Fruit fly (Drosophila melanogaster): ENCODE results near the gene chinmo.

chinmo gene

dm6 chr2L:1723135-1723936 is 72.3 kb downstream of the chinmo start (continued):
- TF ChIP-seq CG15011 (GFP tag; optimal IDR thresholded peaks at IDR 0.05) = no peak
- no peak for TF ChIP-seq CG14050 (GFP tag; IDR thresholded peaks at IDR 0.05)
- no peak for TF ChIP-seq mam (GFP tag; optimal IDR thresholded peaks at IDR 0.05)
- peak; percentile 46 for TF ChIP-seq CG18599 (GFP tag; optimal IDR thresholded peaks at IDR 0.05)
- no peak for TF ChIP-seq CG1792 (GFP tag; optimal IDR thresholded peaks at IDR 0.05)
- TF ChIP-seq Nf-YA (GFP tag; IDR thresholded peaks at IDR 0.05) = no peak
- peak; percentile 24 for TF ChIP-seq CG2712 (tag; optimal IDR thresholded peaks at IDR 0.05)
- TF ChIP-seq dm (GFP tag; optimal IDR thresholded peaks at IDR 0.05) = peak; percentile 6
- TF ChIP-seq hbn (GFP tag; IDR thresholded peaks at IDR 0.05; ENCODE audit: partially characterized antibody) = no peak
- no peak for TF ChIP-seq CG4282 (GFP tag; optimal IDR thresholded peaks at IDR 0.05)
- no peak for TF ChIP-seq CG10959 (GFP tag; IDR thresholded peaks at IDR 0.05)
- TF ChIP-seq CG7786 (GFP tag; optimal IDR thresholded peaks at IDR 0.05) = no peak
- no peak for TF ChIP-seq slou (GFP tag; optimal IDR thresholded peaks at IDR 0.05)
- TF ChIP-seq seq (GFP tag; IDR thresholded peaks at IDR 0.05) = no peak
- no peak for TF ChIP-seq ERR (GFP tag; optimal IDR thresholded peaks at IDR 0.05)
- TF ChIP-seq CG7963 (GFP tag; IDR thresholded peaks at IDR 0.05; ENCODE audit: partially characterized antibody) = no peak
- TF ChIP-seq HLH54F (GFP tag; optimal IDR thresholded peaks at IDR 0.05) = no peak
- no peak for TF ChIP-seq Bdp1 (GFP tag; optimal IDR thresholded peaks at IDR 0.05)
- TF ChIP-seq H15 (GFP tag; IDR thresholded peaks at IDR 0.05) = no peak
- no peak for TF ChIP-seq mirr (GFP tag; optimal IDR thresholded peaks at IDR 0.05)
- TF ChIP-seq CG11504 (tag; optimal IDR thresholded peaks at IDR 0.05) = peak; percentile 43
- TF ChIP-seq Bgb (GFP tag; IDR thresholded peaks at IDR 0.05; ENCODE audit: partially characterized antibody) = no peak
- no peak for TF ChIP-seq shn (GFP tag; optimal IDR thresholded peaks at IDR 0.05)
- no peak for TF ChIP-seq knrl (GFP tag; IDR thresholded peaks at IDR 0.05; ENCODE audit: partially characterized antibody)
- TF ChIP-seq gro (GFP tag; optimal IDR thresholded peaks at IDR 0.05) = no peak
- peak; percentile 43 for TF ChIP-seq BtbVII (GFP tag; optimal IDR thresholded peaks at IDR 0.05)
- no peak for TF ChIP-seq CG12236 (GFP tag; optimal IDR thresholded peaks at IDR 0.05)
- TF ChIP-seq trem (tag; optimal IDR thresholded peaks at IDR 0.05) = no peak
- TF ChIP-seq cato (GFP tag; optimal IDR thresholded peaks at IDR 0.05; ENCODE audit: borderline replicate concordance) = peak; percentile 9
- peak; percentile 50 for TF ChIP-seq CG15269 (tag; optimal IDR thresholded peaks at IDR 0.05)
- TF ChIP-seq pfk (GFP tag; optimal IDR thresholded peaks at IDR 0.05) = no peak
- no peak for TF ChIP-seq nmo (GFP tag; optimal IDR thresholded peaks at IDR 0.05)
- TF ChIP-seq Neu2 (GFP tag; optimal IDR thresholded peaks at IDR 0.05; ENCODE audit: borderline replicate concordance) = no peak
- TF ChIP-seq sc (optimal IDR thresholded peaks at IDR 0.05) = no peak
- TF ChIP-seq sc (GFP tag; optimal IDR thresholded peaks at IDR 0.05) = no peak
- peak; percentile 34; the same call in 1 of the 2 replicates for TF ChIP-seq slbo (GFP tag; IDR thresholded peaks at IDR 0.05)
- no peak for TF ChIP-seq Mrtf (GFP tag; IDR thresholded peaks at IDR 0.05)
- no peak for TF ChIP-seq wdn (GFP tag; IDR thresholded peaks at IDR 0.05)
- TF ChIP-seq TFAM (GFP tag; optimal IDR thresholded peaks at IDR 0.05) = no peak
- no peak for TF ChIP-seq maf-S (GFP tag; optimal IDR thresholded peaks at IDR 0.05)
- TF ChIP-seq CG7839 (tag; optimal IDR thresholded peaks at IDR 0.05) = peak; percentile 43
- TF ChIP-seq Pdp1 (GFP tag; optimal IDR thresholded peaks at IDR 0.05) = no peak
- no peak for TF ChIP-seq stwl (tag; optimal IDR thresholded peaks at IDR 0.05)
- TF ChIP-seq kni (GFP tag; optimal IDR thresholded peaks at IDR 0.05) = peak; percentile 16
- TF ChIP-seq tgo (GFP tag; IDR thresholded peaks at IDR 0.05) = no peak
- TF ChIP-seq row (GFP tag; IDR thresholded peaks at IDR 0.05) = peak; percentile 43; the same call in 1 of the 3 replicates
- TF ChIP-seq Fer2 (tag; optimal IDR thresholded peaks at IDR 0.05) = no peak
- TF ChIP-seq exex (tag; optimal IDR thresholded peaks at IDR 0.05) = peak; percentile 69
- no peak for TF ChIP-seq Max (GFP tag; optimal IDR thresholded peaks at IDR 0.05)
- TF ChIP-seq CG17912 (GFP tag; optimal IDR thresholded peaks at IDR 0.05) = peak; percentile 5
